Fruit fly (Drosophila melanogaster) whole organism, prepupa: Measurements from ENCODE around the gene CG5151.

Source experiments
- Blimp-1 ChIP-seq: fragments of 200-800 bp; sonication (Bioruptor generic); optimal IDR thresholded peaks from 3 replicates; lab custom pipeline; 2017; ENCODE audit warnings: missing biosample characterization, missing genetic modification characterization, mild to moderate bottlenecking, moderate library complexity, missing genetic modification reagents
- CG10631 ChIP-seq: fragments of 200-800 bp; sonication (Bioruptor generic); optimal IDR thresholded peaks from 2 replicates; lab custom pipeline; 2016; ENCODE audit warnings: missing biosample characterization, missing genetic modification characterization
- CG11294 ChIP-seq: fragments of 200-800 bp; sonication (Bioruptor generic); IDR thresholded peaks from 2 replicates; pipeline ENCODE4 v1.3.6; 2022; ENCODE audit warnings: missing biosample characterization, missing genetic modification characterization
- CG11762 ChIP-seq: fragments of 200-800 bp; sonication (Bioruptor generic); optimal IDR thresholded peaks from 3 replicates; lab custom pipeline; 2016; ENCODE audit warnings: missing biosample characterization, missing genetic modification characterization; ENCODE audit not compliant: insufficient read depth
- CG11902 ChIP-seq: fragments of 200-800 bp; sonication (Bioruptor generic); optimal IDR thresholded peaks from 3 replicates; lab custom pipeline; 2016; ENCODE audit warnings: missing biosample characterization, missing genetic modification characterization
- CG16779 ChIP-seq: fragments of 200-800 bp; sonication (Bioruptor generic); optimal IDR thresholded peaks from 3 replicates; lab custom pipeline; 2017; ENCODE audit warnings: missing biosample characterization, mild to moderate bottlenecking, missing genetic modification characterization
- CG3032 ChIP-seq: fragments of 200-800 bp; optimal IDR thresholded peaks from 2 replicates; lab custom pipeline; 2019; ENCODE audit warnings: missing biosample characterization, mild to moderate bottlenecking, missing genetic modification characterization, moderate library complexity
- CG31627 ChIP-seq: fragments of 200-800 bp; sonication (Bioruptor generic); optimal IDR thresholded peaks from 3 replicates; lab custom pipeline; 2016; ENCODE audit warnings: missing biosample characterization, missing genetic modification characterization
- CG32006 ChIP-seq: fragments of 200-800 bp; sonication (Bioruptor generic); optimal IDR thresholded peaks from 3 replicates; lab custom pipeline; 2017; ENCODE audit warnings: missing biosample characterization, mild to moderate bottlenecking, missing genetic modification characterization
- CG34406 ChIP-seq: fragments of 200-800 bp; sonication (Bioruptor generic); optimal IDR thresholded peaks from 3 replicates; lab custom pipeline; 2016; ENCODE audit warnings: missing biosample characterization, missing genetic modification characterization
- CG3919 ChIP-seq: fragments of 200-800 bp; sonication (Bioruptor generic); optimal IDR thresholded peaks from 3 replicates; lab custom pipeline; 2016; ENCODE audit warnings: missing biosample characterization, missing genetic modification characterization
- CG4318 ChIP-seq: fragments of 200-800 bp; sonication (Bioruptor generic); optimal IDR thresholded peaks from 3 replicates; lab custom pipeline; 2017; ENCODE audit warnings: missing biosample characterization, mild to moderate bottlenecking, missing genetic modification characterization
- CG6163 ChIP-seq: fragments of 200-800 bp; sonication (Bioruptor generic); IDR thresholded peaks from 3 replicates; pipeline ENCODE4 v1.3.6; 2022; ENCODE audit warnings: missing biosample characterization, missing genetic modification characterization
- CG6276 ChIP-seq: fragments of 200-800 bp; sonication (Bioruptor generic); optimal IDR thresholded peaks from 2 replicates; lab custom pipeline; 2017; ENCODE audit warnings: missing biosample characterization, mild to moderate bottlenecking, missing genetic modification characterization
- CG6792 ChIP-seq: fragments of 200-800 bp; sonication (Bioruptor generic); optimal IDR thresholded peaks from 3 replicates; lab custom pipeline; 2016; ENCODE audit warnings: missing biosample characterization, missing genetic modification characterization
- CG6808 ChIP-seq: fragments of 200-800 bp; sonication (Bioruptor generic); optimal IDR thresholded peaks from 3 replicates; lab custom pipeline; 2017; ENCODE audit warnings: missing biosample characterization, missing genetic modification characterization, mild to moderate bottlenecking, moderate library complexity, missing genetic modification reagents
- CG6854 ChIP-seq: fragments of 200-800 bp; sonication (Bioruptor generic); optimal IDR thresholded peaks from 2 replicates; lab custom pipeline; 2017; ENCODE audit warnings: missing biosample characterization, mild to moderate bottlenecking, missing genetic modification characterization
- CG8119 ChIP-seq: fragments of 200-800 bp; sonication (Bioruptor generic); IDR thresholded peaks from 3 replicates; pipeline ENCODE4 v1.3.6; 2022; ENCODE audit warnings: missing biosample characterization, missing genetic modification characterization
- CG8319 ChIP-seq: fragments of 200-800 bp; sonication (Bioruptor generic); optimal IDR thresholded peaks from 3 replicates; lab custom pipeline; 2016; ENCODE audit warnings: missing biosample characterization, missing genetic modification characterization
- CG8632 ChIP-seq: fragments of 200-800 bp; sonication (Bioruptor generic); optimal IDR thresholded peaks from 3 replicates; lab custom pipeline; 2016; ENCODE audit warnings: missing biosample characterization, missing genetic modification characterization
- Eip93F ChIP-seq: fragments of 200-800 bp; sonication (Bioruptor generic); optimal IDR thresholded peaks from 2 replicates; lab custom pipeline; 2016; ENCODE audit warnings: missing biosample characterization, mild to moderate bottlenecking, missing genetic modification characterization
- Ets96B ChIP-seq: fragments of 200-800 bp; optimal IDR thresholded peaks from 2 replicates; lab custom pipeline; 2019; ENCODE audit warnings: missing biosample characterization, mild to moderate bottlenecking, missing genetic modification characterization, moderate library complexity
- Gug ChIP-seq: fragments of 200-800 bp; sonication (Bioruptor generic); IDR thresholded peaks from 2 replicates; pipeline ENCODE4 v1.3.6; 2022; ENCODE audit warnings: missing biosample characterization, missing genetic modification characterization
- Hr38 ChIP-seq: sonication (Bioruptor generic); optimal IDR thresholded peaks from 2 replicates; lab custom pipeline; 2016; ENCODE audit warnings: missing biosample characterization, missing genetic modification characterization
- Hr39 ChIP-seq: fragments of 200-800 bp; sonication (Bioruptor generic); optimal IDR thresholded peaks from 2 replicates; lab custom pipeline; 2016; ENCODE audit warnings: missing biosample characterization, missing genetic modification characterization
- Hr4 ChIP-seq: fragments of 200-800 bp; sonication (Bioruptor generic); optimal IDR thresholded peaks from 3 replicates; lab custom pipeline; 2016; ENCODE audit warnings: missing biosample characterization, missing genetic modification characterization
- Met ChIP-seq: fragments of 200-800 bp; sonication (Bioruptor generic); optimal IDR thresholded peaks from 3 replicates; lab custom pipeline; 2016; ENCODE audit warnings: missing biosample characterization, missing genetic modification characterization
- OdsH ChIP-seq: fragments of 200-800 bp; sonication (Bioruptor generic); optimal IDR thresholded peaks from 3 replicates; lab custom pipeline; 2016; ENCODE audit warnings: missing biosample characterization, missing genetic modification characterization
- Smox ChIP-seq: fragments of 200-800 bp; sonication (Bioruptor generic); optimal IDR thresholded peaks from 3 replicates; lab custom pipeline; 2016; ENCODE audit warnings: missing biosample characterization, missing genetic modification characterization
- Sox102F ChIP-seq: fragments of 200-800 bp; sonication (Bioruptor generic); optimal IDR thresholded peaks from 2 replicates; lab custom pipeline; 2016; ENCODE audit warnings: missing biosample characterization, mild to moderate bottlenecking, missing genetic modification characterization
- achi ChIP-seq: fragments of 200-800 bp; sonication (Bioruptor generic); optimal IDR thresholded peaks from 3 replicates; lab custom pipeline; 2016; ENCODE audit warnings: missing biosample characterization, missing genetic modification characterization
- acj6 ChIP-seq: fragments of 200-800 bp; sonication (Bioruptor generic); optimal IDR thresholded peaks from 3 replicates; lab custom pipeline; 2016; ENCODE audit warnings: missing biosample characterization, missing genetic modification characterization
- cyc ChIP-seq: fragments of 200-800 bp; sonication (Bioruptor generic); optimal IDR thresholded peaks from 3 replicates; lab custom pipeline; 2016; ENCODE audit warnings: missing biosample characterization, missing genetic modification characterization
- dsx ChIP-seq: fragments of 200-800 bp; optimal IDR thresholded peaks from 3 replicates; lab custom pipeline; 2019; ENCODE audit warnings: missing biosample characterization, mild to moderate bottlenecking, missing genetic modification characterization, moderate library complexity; ENCODE audit not compliant: poor library complexity, severe bottlenecking
- eg ChIP-seq: fragments of 200-800 bp; sonication (Bioruptor generic); IDR thresholded peaks from 3 replicates; pipeline ENCODE4 v1.3.6; 2022; ENCODE audit warnings: missing biosample characterization, missing genetic modification characterization
- esn ChIP-seq: fragments of 200-800 bp; sonication (Bioruptor generic); optimal IDR thresholded peaks from 2 replicates; lab custom pipeline; 2016; ENCODE audit warnings: missing biosample characterization, mild to moderate bottlenecking, missing genetic modification characterization, moderate library complexity
- fd59A ChIP-seq: fragments of 200-800 bp; sonication (Bioruptor generic); optimal IDR thresholded peaks from 2 replicates; lab custom pipeline; 2017; ENCODE audit warnings: missing biosample characterization, mild to moderate bottlenecking, missing genetic modification characterization, missing genetic modification reagents
- fd85E ChIP-seq: fragments of 200-800 bp; sonication (Bioruptor generic); optimal IDR thresholded peaks from 3 replicates; lab custom pipeline; 2016; ENCODE audit warnings: missing biosample characterization, missing genetic modification characterization
- fkh ChIP-seq: fragments of 200-800 bp; sonication (Bioruptor generic); optimal IDR thresholded peaks from 3 replicates; lab custom pipeline; 2017; ENCODE audit warnings: missing biosample characterization, mild to moderate bottlenecking, missing genetic modification characterization, moderate library complexity
- lz ChIP-seq: fragments of 200-800 bp; sonication (Bioruptor generic); optimal IDR thresholded peaks from 3 replicates; lab custom pipeline; 2016; ENCODE audit warnings: missing biosample characterization, missing genetic modification characterization
- net ChIP-seq: fragments of 200-800 bp; sonication (Bioruptor generic); optimal IDR thresholded peaks from 3 replicates; lab custom pipeline; 2016; ENCODE audit warnings: missing biosample characterization, missing genetic modification characterization
- pdm3 ChIP-seq: fragments of 200-800 bp; sonication (Bioruptor generic); optimal IDR thresholded peaks from 3 replicates; lab custom pipeline; 2016; ENCODE audit warnings: missing biosample characterization, missing genetic modification characterization
- salr ChIP-seq, 2 experiments: fragments of 200-800 bp; sonication (Bioruptor generic); optimal IDR thresholded peaks; 3 replicates each; lab custom pipeline; 2016 to 2018; ENCODE audit warnings: missing biosample characterization in 2 of 2, missing genetic modification characterization in 2 of 2, mild to moderate bottlenecking in 1 of 2
- spab ChIP-seq: fragments of 200-800 bp; sonication (Bioruptor generic); optimal IDR thresholded peaks from 2 replicates; lab custom pipeline; 2017; ENCODE audit warnings: missing biosample characterization, mild to moderate bottlenecking, missing genetic modification characterization, missing genetic modification reagents
- ss ChIP-seq, 2 experiments: fragments of 200-800 bp; sonication (Bioruptor generic); optimal IDR thresholded peaks; 2 replicates in 1 of 2; 3 replicates in 1 of 2; lab custom pipeline; 2017 to 2018; ENCODE audit warnings: mild to moderate bottlenecking in 2 of 2, missing biosample characterization in 2 of 2, missing genetic modification characterization in 2 of 2, moderate library complexity in 1 of 2
- vri ChIP-seq: fragments of 200-800 bp; sonication (Bioruptor generic); optimal IDR thresholded peaks from 3 replicates; lab custom pipeline; 2016; ENCODE audit warnings: missing biosample characterization, mild to moderate bottlenecking, missing genetic modification characterization

Gene CG5151

DNA sequence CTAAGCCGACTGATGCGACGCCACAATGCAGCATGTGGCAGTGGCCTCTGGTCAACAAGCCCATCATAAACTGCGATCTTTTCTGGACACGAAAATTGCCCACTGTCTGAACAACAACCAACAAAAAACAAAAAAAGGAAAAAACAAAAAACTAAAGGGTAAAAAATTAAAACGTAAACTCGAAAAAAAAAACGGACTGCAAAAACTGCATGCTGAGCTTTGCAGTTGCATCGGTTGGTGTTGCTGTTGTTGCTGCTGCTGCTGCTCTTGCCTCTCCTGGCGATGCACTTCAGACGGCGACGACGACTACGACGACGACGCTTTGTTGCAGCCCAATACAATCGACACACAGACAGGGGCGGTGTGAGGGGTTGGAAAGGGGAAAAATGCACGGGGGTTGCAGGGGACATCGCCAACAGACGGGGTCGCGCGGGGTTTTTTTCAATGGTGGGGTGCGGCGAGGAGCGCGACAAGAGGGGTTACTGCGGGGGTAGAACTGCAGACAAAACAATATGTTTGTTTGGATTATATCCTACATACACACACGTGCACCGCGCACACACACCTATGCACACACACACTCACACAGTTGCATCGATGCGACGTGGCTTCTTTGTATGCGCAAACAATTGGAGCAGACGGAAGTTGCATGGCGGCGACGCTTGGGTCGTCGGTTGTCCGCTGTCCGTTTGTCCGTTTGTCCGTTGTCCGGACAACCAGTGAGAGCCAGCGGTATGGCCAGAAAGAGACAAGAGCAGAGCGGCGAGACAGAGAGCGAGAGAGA is 9.5 kb upstream of the CG5151 start (continued):
- TF ChIP-seq salr (GFP tag; optimal IDR thresholded peaks at IDR 0.05; lab: Kevin White, UChicago) (no peak), CG8319 (GFP tag; lab: Kevin White, UChicago) (no peak), dsx (GFP tag; lab: Kevin White, UChicago) (peak; percentile 86), Blimp-1 (no peak), fd59A (no peak), eg (0 out of 3 replicates have a peak, but pooled peaks have one; percentile 19), fd85E (GFP tag; lab: Kevin White, UChicago) (no peak), Hr38 (GFP tag; lab: Kevin White, UChicago) (no peak), CG31627 (GFP tag; lab: Kevin White, UChicago) (no peak), Smox (no peak), Hr4 (GFP tag; lab: Kevin White, UChicago) (no peak), CG6792 (GFP tag; lab: Kevin White, UChicago) (peak; percentile 33), Eip93F (GFP tag; lab: Kevin White, UChicago) (no peak), CG4318 (no peak), CG6163 (GFP tag; lab: Robert Waterston, UW) (no peak; the same call in none of the 3 replicates), CG10631 (no peak), CG11294 (GFP tag; lab: Robert Waterston, UW) (no peak), CG34406 (no peak), achi (GFP tag; lab: Kevin White, UChicago) (no peak)
- TF ChIP-seq, all 60 proteins: peak for 18

dm6 chr3L:16172809-16173276 is 8.3 kb upstream of the CG5151 start:
- TF ChIP-seq fkh (GFP tag; lab: Kevin White, UChicago), result no peak
- peak; percentile 81 for TF ChIP-seq CG3032 (tag; lab: Kevin White, UChicago)
- no peak for TF ChIP-seq Gug (GFP tag; lab: Robert Waterston, UW)
- peak; percentile 45 for TF ChIP-seq Hr4 (GFP tag; lab: Kevin White, UChicago)
- TF ChIP-seq vri (GFP tag; lab: Kevin White, UChicago), result peak; percentile 40
- TF ChIP-seq CG6808 (GFP tag; lab: Kevin White, UChicago), result peak; percentile 84
- TF ChIP-seq CG4318, result peak; percentile 49
- TF ChIP-seq Hr39 (GFP tag; lab: Kevin White, UChicago), result peak; percentile 22
- TF ChIP-seq CG8119, result peak; percentile 59
- peak; percentile 84 for TF ChIP-seq spab
- TF ChIP-seq salr (GFP tag; optimal IDR thresholded peaks at IDR 0.05; lab: Kevin White, UChicago), result peak in 1 of 2 experiments; percentile 74
- peak; percentile 62 for TF ChIP-seq CG11762 (GFP tag; lab: Kevin White, UChicago)
- TF ChIP-seq lz, result peak; percentile 55
- no peak for TF ChIP-seq Eip93F (GFP tag; lab: Kevin White, UChicago)
- no peak for TF ChIP-seq eg
- TF ChIP-seq achi (GFP tag; lab: Kevin White, UChicago), result peak; percentile 73
- peak; percentile 34 for TF ChIP-seq CG6276 (GFP tag; lab: Kevin White, UChicago)
- TF ChIP-seq OdsH (GFP tag; lab: Kevin White, UChicago), result peak; percentile 75
- peak; percentile 66 for TF ChIP-seq Smox
- TF ChIP-seq Sox102F (GFP tag; lab: Kevin White, UChicago), result peak; percentile 61
- TF ChIP-seq CG8319 (GFP tag; lab: Kevin White, UChicago), result peak; percentile 41
- TF ChIP-seq fd59A, result peak; percentile 76
- peak; percentile 65 for TF ChIP-seq CG6792 (GFP tag; lab: Kevin White, UChicago)
- peak; percentile 86 for TF ChIP-seq Ets96B (tag; lab: Kevin White, UChicago)
- peak; percentile 69 for TF ChIP-seq CG3919 (GFP tag; lab: Kevin White, UChicago)
- peak; percentile 66 for TF ChIP-seq pdm3
- TF ChIP-seq Hr38 (GFP tag; lab: Kevin White, UChicago), result no peak
- TF ChIP-seq esn (GFP tag; lab: Kevin White, UChicago), result peak; percentile 80
- TF ChIP-seq Met (GFP tag; lab: Kevin White, UChicago), result peak; percentile 61
- TF ChIP-seq cyc, result peak; percentile 27
- peak; percentile 77 for TF ChIP-seq CG32006 (GFP tag; lab: Kevin White, UChicago)
- peak; percentile 75 for TF ChIP-seq acj6 (GFP tag; lab: Kevin White, UChicago)
- peak; percentile 78 for TF ChIP-seq CG34406
- peak; percentile 57 for TF ChIP-seq CG16779 (tag; lab: Kevin White, UChicago)
- TF ChIP-seq CG6163 (GFP tag; lab: Robert Waterston, UW), result peak; percentile 74
- TF ChIP-seq CG6854 (GFP tag; lab: Kevin White, UChicago), result no peak
- peak; percentile 80 to 82 for TF ChIP-seq ss (GFP tag; optimal IDR thresholded peaks at IDR 0.05; lab: Kevin White, UChicago)
- TF ChIP-seq net (GFP tag; lab: Kevin White, UChicago), result peak; percentile 71
- TF ChIP-seq CG11902 (GFP tag; lab: Kevin White, UChicago), result peak; percentile 10
- peak; percentile 77 for TF ChIP-seq CG8632 (GFP tag; lab: Kevin White, UChicago)
